Worm (Caenorhabditis elegans) whole organism, young adult: ENCODE results near the gene C46F2.1.

Experiments
- C06A6.2 ChIP-seq: fragments of 200-800 bp; sonication (Bioruptor generic); conservative IDR thresholded peaks from 2 replicates; pipeline ENCODE4 v1.3.6; 2022; ENCODE audit warnings: missing genetic modification characterization, missing compliant biosample characterization
- F23B12.7 ChIP-seq: sonication (generic microtip); optimal IDR thresholded peaks from 2 replicates; lab custom pipeline; 2017; ENCODE audit warnings: missing genetic modification characterization, mild to moderate bottlenecking, missing compliant biosample characterization, antibody characterized with exemption, moderate library complexity; ENCODE audit not compliant: insufficient read depth
- F37B4.10 ChIP-seq: fragments of 200-800 bp; sonication (Bioruptor generic); IDR thresholded peaks from 2 replicates; pipeline ENCODE4 v1.3.6; 2022; ENCODE audit warnings: missing genetic modification characterization, missing compliant biosample characterization
- F39B2.1 ChIP-seq: fragments of 200-800 bp; sonication (Bioruptor generic); IDR thresholded peaks from 2 replicates; pipeline ENCODE4 v1.3.6; 2022; ENCODE audit warnings: missing genetic modification reagents, missing genetic modification characterization, missing compliant biosample characterization
- Y53F4B.3 ChIP-seq: fragments of 200-800 bp; sonication (Bioruptor generic); IDR thresholded peaks from 2 replicates; pipeline ENCODE4 v1.3.6; 2022; ENCODE audit warnings: missing genetic modification reagents, missing genetic modification characterization, missing compliant biosample characterization
- Y79H2A.3 ChIP-seq: fragments of 200-800 bp; sonication (Bioruptor generic); conservative IDR thresholded peaks from 2 replicates; pipeline ENCODE4 v1.3.6; 2022; ENCODE audit warnings: missing genetic modification reagents, missing genetic modification characterization, missing compliant biosample characterization
- ama-1 ChIP-seq, 3 experiments: fragments of 150-350 bp in 1 of 3; sonication (generic microtip) in 2 of 3; optimal IDR thresholded peaks; 2 replicates each; lab custom pipeline; 2014 to 2018; ENCODE audit warnings: missing biosample characterization in 2 of 3, missing genetic modification characterization in 2 of 3, missing genetic modification reagents in 2 of 3
- attf-5 ChIP-seq: fragments of 200-800 bp; sonication (Bioruptor generic); optimal IDR thresholded peaks from 2 replicates; lab custom pipeline; 2018; ENCODE audit warnings: mild to moderate bottlenecking, missing genetic modification characterization, missing compliant biosample characterization
- ceh-91 ChIP-seq: fragments of 200-800 bp; sonication (Bioruptor generic); IDR thresholded peaks from 2 replicates; pipeline ENCODE4 v1.3.6; 2022; ENCODE audit warnings: missing genetic modification reagents, missing genetic modification characterization, missing compliant biosample characterization
- dox-1 ChIP-seq: fragments of 200-800 bp; sonication (Bioruptor generic); IDR thresholded peaks from 2 replicates; pipeline ENCODE4 v1.3.6; 2022; ENCODE audit warnings: missing genetic modification reagents, missing genetic modification characterization, missing compliant biosample characterization
- egl-18 ChIP-seq: fragments of 200-800 bp; sonication (Bioruptor generic); IDR thresholded peaks from 2 replicates; pipeline ENCODE4 v1.3.6; 2022; ENCODE audit warnings: missing genetic modification reagents, missing genetic modification characterization, missing compliant biosample characterization
- egl-44 ChIP-seq: fragments of 200-800 bp; sonication (Bioruptor generic); IDR thresholded peaks from 2 replicates; pipeline ENCODE4 v1.3.6; 2022; ENCODE audit warnings: missing genetic modification reagents, missing genetic modification characterization, missing compliant biosample characterization
- gei-17 ChIP-seq: fragments of 200-800 bp; sonication (Bioruptor generic); optimal IDR thresholded peaks from 2 replicates; lab custom pipeline; 2018; ENCODE audit warnings: mild to moderate bottlenecking, missing genetic modification characterization, missing compliant biosample characterization
- him-1 ChIP-seq: sonication (generic microtip); optimal IDR thresholded peaks from 2 replicates; lab custom pipeline; 2016; ENCODE audit warnings: missing genotype, missing genetic modification reagents, missing genetic modification characterization, missing compliant biosample characterization
- let-526 ChIP-seq: fragments of 200-800 bp; sonication (Bioruptor generic); IDR thresholded peaks from 2 replicates; pipeline ENCODE4 v1.3.6; 2022; ENCODE audit warnings: missing genetic modification reagents, missing genetic modification characterization, missing compliant biosample characterization
- let-607 ChIP-seq, 2 experiments: fragments of 200-800 bp in 1 of 2; sonication (Bioruptor generic) in 1 of 2; sonication (generic microtip) in 1 of 2; optimal IDR thresholded peaks; 2 replicates each; lab custom pipeline; 2016 to 2018; ENCODE audit warnings: mild to moderate bottlenecking in 2 of 2, missing compliant biosample characterization in 2 of 2, missing genetic modification characterization in 2 of 2, moderate library complexity in 2 of 2, missing genotype in 1 of 2
- lin-40 ChIP-seq: sonication (generic microtip); optimal IDR thresholded peaks from 2 replicates; lab custom pipeline; 2016; ENCODE audit warnings: missing genetic modification characterization, mild to moderate bottlenecking, missing compliant biosample characterization, missing genotype, missing genetic modification reagents
- lsy-27 ChIP-seq: sonication (generic microtip); optimal IDR thresholded peaks from 2 replicates; lab custom pipeline; 2017; ENCODE audit warnings: missing genetic modification characterization, mild to moderate bottlenecking, missing compliant biosample characterization, antibody characterized with exemption, missing genotype, borderline replicate concordance; ENCODE audit not compliant: insufficient read depth
- madf-10 ChIP-seq: sonication (generic microtip); optimal IDR thresholded peaks from 2 replicates; lab custom pipeline; 2016; ENCODE audit warnings: mild to moderate bottlenecking, missing genetic modification characterization, missing compliant biosample characterization
- mcd-1 ChIP-seq: fragments of 200-800 bp; sonication (Bioruptor generic); IDR thresholded peaks from 2 replicates; pipeline ENCODE4 v1.3.6; 2022; ENCODE audit warnings: missing genetic modification reagents, missing genetic modification characterization, missing compliant biosample characterization
- nfya-1 ChIP-seq: sonication (generic microtip); optimal IDR thresholded peaks from 2 replicates; lab custom pipeline; 2017; ENCODE audit warnings: antibody characterized with exemption, missing compliant biosample characterization, missing genetic modification characterization, borderline replicate concordance; ENCODE audit not compliant: insufficient read depth
- nhr-80 ChIP-seq: sonication (generic microtip); optimal IDR thresholded peaks from 2 replicates; lab custom pipeline; 2016; ENCODE audit warnings: missing genetic modification characterization, missing compliant biosample characterization
- rec-8 ChIP-seq, 2 experiments: sonication (generic microtip); optimal IDR thresholded peaks; 2 replicates each; lab custom pipeline; 2016; ENCODE audit warnings: mild to moderate bottlenecking in 2 of 2, missing genetic modification characterization in 2 of 2, missing genetic modification reagents in 2 of 2, missing genotype in 2 of 2, missing biosample characterization in 1 of 2, missing compliant biosample characterization in 1 of 2, moderate library complexity in 1 of 2
- repo-1 ChIP-seq: sonication (generic microtip); optimal IDR thresholded peaks from 2 replicates; lab custom pipeline; 2017; ENCODE audit warnings: mild to moderate bottlenecking, missing genetic modification characterization, missing compliant biosample characterization
- sea-2 ChIP-seq: fragments of 200-800 bp; sonication (Bioruptor generic); IDR thresholded peaks from 2 replicates; pipeline ENCODE4 v1.3.6; 2022; ENCODE audit warnings: missing genetic modification characterization, missing compliant biosample characterization
- snpc-1.3 ChIP-seq: sonication (generic microtip); optimal IDR thresholded peaks from 2 replicates; lab custom pipeline; 2017; ENCODE audit warnings: missing genetic modification characterization, mild to moderate bottlenecking, missing compliant biosample characterization, antibody characterized with exemption, moderate library complexity, missing genotype, missing genetic modification reagents; ENCODE audit not compliant: insufficient read depth
- snpc-3.4 ChIP-seq: sonication (generic microtip); optimal IDR thresholded peaks from 2 replicates; lab custom pipeline; 2017; ENCODE audit warnings: missing genetic modification characterization, mild to moderate bottlenecking, missing compliant biosample characterization, antibody characterized with exemption, moderate library complexity, missing genotype, missing genetic modification reagents
- snpc-4 ChIP-seq, 5 experiments: fragments of 150-350 bp in 1 of 5; sonication (generic microtip) in 4 of 5; optimal IDR thresholded peaks; 2 replicates each; lab custom pipeline; 2014 to 2018; ENCODE audit warnings: missing genetic modification characterization in 5 of 5, missing biosample characterization in 3 of 5, antibody characterized with exemption in 2 of 5, mild to moderate bottlenecking in 2 of 5, missing compliant biosample characterization in 2 of 5, missing genotype in 2 of 5, moderate library complexity in 2 of 5, missing genetic modification reagents in 1 of 5
- zfh-2 ChIP-seq: fragments of 200-800 bp; sonication (Bioruptor generic); conservative IDR thresholded peaks from 2 replicates; pipeline ENCODE4 v1.3.6; 2022; ENCODE audit warnings: missing genetic modification reagents, missing genetic modification characterization, missing compliant biosample characterization
- ztf-25 ChIP-seq: fragments of 200-800 bp; sonication (Bioruptor generic); IDR thresholded peaks from 2 replicates; pipeline ENCODE4 v1.3.6; 2022; ENCODE audit warnings: missing genetic modification reagents, missing genetic modification characterization, missing compliant biosample characterization

C46F2.1 gene

DNA sequence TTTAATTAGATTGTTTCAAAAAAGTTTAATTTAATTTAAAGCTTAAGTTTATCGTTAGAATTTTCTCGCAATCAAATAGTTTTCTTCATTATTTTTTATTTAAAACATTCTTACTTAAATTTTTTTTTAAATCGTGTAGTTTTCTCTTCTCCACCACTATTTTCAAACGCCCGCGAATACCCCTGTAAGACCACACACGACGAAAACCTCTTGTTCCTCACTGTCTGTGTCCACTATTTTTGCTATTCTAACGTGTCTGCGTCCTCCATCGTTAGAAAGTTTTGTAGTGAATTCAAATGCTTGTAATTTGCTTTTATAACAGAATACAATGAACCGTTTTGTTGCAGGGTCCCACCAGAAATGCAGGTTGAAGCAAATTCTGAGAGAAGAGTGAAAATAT is 36.9 kb upstream of the C46F2.1 start, which contains the start of gene xol-1:
xol-1 (plus strand) TSS at position 347 of the 400 bp plus-strand sequence.
- no peak for TF ChIP-seq repo-1 (tag; lab: Kevin White, UChicago)
- no peak for TF ChIP-seq rec-8 (tag; optimal IDR thresholded peaks at IDR 0.05; lab: Kevin White, UChicago)
- no peak for TF ChIP-seq ztf-25 (GFP tag; lab: Robert Waterston, UW)
- no peak for TF ChIP-seq egl-44 (GFP tag; lab: Robert Waterston, UW)
- no peak for TF ChIP-seq mcd-1
- no peak for TF ChIP-seq him-1 (tag; lab: Kevin White, UChicago)
- TF ChIP-seq ceh-91 = no peak
- TF ChIP-seq snpc-4 (GFP tag; optimal IDR thresholded peaks at IDR 0.05; lab: Kevin White, UChicago) = no peak
- no peak for TF ChIP-seq snpc-4 (tag; optimal IDR thresholded peaks at IDR 0.05; lab: Kevin White, UChicago)
- no peak for TF ChIP-seq attf-5 (GFP tag; lab: Kevin White, UChicago)
- no peak for TF ChIP-seq F39B2.1
- TF ChIP-seq Y53F4B.3 (GFP tag; lab: Robert Waterston, UW) = no peak
- TF ChIP-seq snpc-1.3 = no peak
- no peak for TF ChIP-seq snpc-3.4
- TF ChIP-seq C06A6.2 = no peak

ce11 chrX:8045152-8045551 is 32.7 kb upstream of the C46F2.1 start, which contains the start of gene C18A11.4:
Gene C18A11.4 (plus strand): TSS chrX:8045518.
- TF ChIP-seq F23B12.7 = no peak
- TF ChIP-seq Y79H2A.3 (GFP tag; lab: Robert Waterston, UW) = no peak

- TF ChIP-seq egl-18 (GFP tag; lab: Robert Waterston, UW) = no peak
- peak; percentile 71 for TF ChIP-seq lin-40 (tag; lab: Kevin White, UChicago)
- peak; percentile 63 for TF ChIP-seq gei-17
These were observed 29.2 kb upstream of the C46F2.1 start for ce11 chrX:8048637-8049036.

DNA sequence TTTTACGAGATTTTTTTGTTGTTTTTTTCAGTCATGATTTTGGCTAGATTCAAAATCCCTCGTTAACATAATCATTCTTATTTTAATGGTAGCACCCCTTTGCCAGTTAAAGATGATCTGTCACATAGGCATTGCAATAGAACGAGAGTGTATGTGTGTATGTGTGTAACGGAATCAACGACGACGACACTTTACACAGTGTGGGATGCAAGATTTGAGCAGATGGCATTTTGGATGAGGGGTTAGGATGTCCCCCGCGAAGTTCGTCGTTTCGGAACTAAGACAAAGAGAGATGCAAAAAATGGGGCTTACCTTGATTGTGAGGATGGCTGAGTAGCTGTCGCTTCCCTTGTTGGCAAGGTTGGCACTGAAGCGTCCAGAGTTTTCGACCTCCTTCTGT is 25.8 kb upstream of the C46F2.1 start:
- no peak for TF ChIP-seq F37B4.10 (GFP tag; lab: Robert Waterston, UW)
- no peak for TF ChIP-seq ama-1 (optimal IDR thresholded peaks at IDR 0.05; lab: Kevin White, UChicago)
- no peak for TF ChIP-seq ama-1 (GFP tag; optimal IDR thresholded peaks at IDR 0.05; lab: Kevin White, UChicago)
- TF ChIP-seq let-607 (tag; optimal IDR thresholded peaks at IDR 0.05; lab: Kevin White, UChicago) = no peak
- TF ChIP-seq madf-10 (tag; lab: Kevin White, UChicago) = no peak

DNA sequence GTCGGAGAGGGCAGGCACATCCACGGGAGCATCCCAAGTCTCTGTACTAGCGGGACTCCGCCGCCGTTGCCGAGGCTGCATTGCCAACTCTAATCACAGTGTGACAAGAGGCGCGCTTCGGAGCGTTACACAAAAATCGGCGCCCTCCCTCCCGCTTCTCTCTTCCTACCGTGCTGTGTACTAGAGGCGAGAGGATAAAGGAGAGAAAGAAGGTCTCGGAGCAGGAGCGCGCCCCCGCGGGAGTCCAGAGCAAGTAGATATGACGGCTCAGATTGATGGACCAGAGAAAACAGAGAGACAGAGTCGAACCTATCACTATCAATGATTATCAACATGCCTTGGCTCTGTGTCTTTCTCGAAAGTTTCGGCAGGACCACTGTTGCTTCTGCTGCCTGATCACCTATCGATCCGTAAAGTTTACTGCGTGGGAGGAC is 24.8 kb upstream of the C46F2.1 start:
- TF ChIP-seq zfh-2 (GFP tag; lab: Robert Waterston, UW) (peak; percentile 90), lsy-27 (tag; lab: Kevin White, UChicago) (no peak), F23B12.7 (no peak), let-526 (GFP tag; lab: Robert Waterston, UW) (no peak), nhr-80 (no peak), nfya-1 (tag; lab: Kevin White, UChicago) (no peak), dox-1 (GFP tag; lab: Robert Waterston, UW) (no peak), attf-5 (GFP tag; lab: Kevin White, UChicago) (no peak), sea-2 (peak; percentile 72; the same call in 1 of the 2 replicates)
